Worm (Caenorhabditis elegans) whole organism, late embryonic: Measurements from ENCODE around the gene Y22F5A.11.

ENCODE experiments used
- dve-1 ChIP-seq: sonication (generic microtip); optimal IDR thresholded peaks from 2 replicates; lab custom pipeline; 2017; ENCODE audit warnings: antibody characterized with exemption, mild to moderate bottlenecking, missing genetic modification characterization, missing compliant biosample characterization
- elt-4 ChIP-seq: sonication (generic microtip); optimal IDR thresholded peaks from 2 replicates; lab custom pipeline; 2016; ENCODE audit warnings: missing genetic modification characterization, missing compliant biosample characterization
- lin-11 ChIP-seq: fragments of 200-800 bp; sonication (Bioruptor generic); optimal IDR thresholded peaks from 2 replicates; lab custom pipeline; 2018; ENCODE audit warnings: mild to moderate bottlenecking, missing genetic modification characterization, missing compliant biosample characterization
- nfya-1 ChIP-seq: sonication (generic microtip); optimal IDR thresholded peaks from 2 replicates; lab custom pipeline; 2017; ENCODE audit warnings: missing genetic modification characterization, mild to moderate bottlenecking, missing compliant biosample characterization, antibody characterized with exemption, moderate library complexity
- pqm-1 ChIP-seq: sonication (generic microtip); optimal IDR thresholded peaks from 2 replicates; lab custom pipeline; 2016; ENCODE audit warnings: missing genetic modification characterization, missing compliant biosample characterization
- tbx-2 ChIP-seq: sonication (generic microtip); optimal IDR thresholded peaks from 2 replicates; lab custom pipeline; 2016; ENCODE audit warnings: missing genetic modification characterization, missing compliant biosample characterization
- unc-55 ChIP-seq: sonication (generic microtip); optimal IDR thresholded peaks from 2 replicates; lab custom pipeline; 2017; ENCODE audit warnings: missing biosample characterization, missing genetic modification reagents, missing genetic modification characterization

DNA sequence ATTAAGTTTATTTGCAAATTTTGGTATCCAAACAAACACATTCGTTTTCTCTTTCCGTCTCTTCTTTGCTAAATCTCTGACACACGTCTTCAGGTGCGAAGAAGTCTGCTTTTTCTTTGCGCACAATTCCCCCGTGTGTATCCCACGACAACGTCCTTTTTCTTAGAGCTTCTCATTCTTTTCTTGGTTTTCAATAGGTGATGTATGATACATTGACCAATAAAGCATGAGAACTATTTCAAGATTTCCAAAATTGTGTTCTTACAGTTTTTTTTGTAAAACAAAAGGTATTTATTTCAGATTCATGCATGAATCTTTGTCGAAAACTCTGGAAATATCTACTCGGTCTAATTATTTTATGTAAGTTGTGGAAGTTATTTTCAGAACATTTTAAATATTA is 14.3 kb upstream of the Y22F5A.11 start, which contains the start of gene B0024.15:
- TF ChIP-seq dve-1 (tag; lab: Kevin White, UChicago) (no peak), pqm-1 (tag; lab: Kevin White, UChicago) (no peak), lin-11 (tag; lab: Kevin White, UChicago) (no peak), tbx-2 (no peak), unc-55 (GFP tag; lab: Kevin White, UChicago) (no peak), nfya-1 (tag; lab: Kevin White, UChicago) (no peak), elt-4 (no peak)
